Fruit fly (Drosophila melanogaster): ENCODE results near the gene CG4022.

CG4022 gene

dm6 chr3L:9399013-9399750, 11.4 kb downstream of the CG4022 start, which contains the start of gene CG4080 (continued):
- TF ChIP-seq CG7786 (GFP tag; optimal IDR thresholded peaks at IDR 0.05) (no peak), Kr (GFP tag; optimal IDR thresholded peaks at IDR 0.05) (no peak), Hmx (GFP tag; optimal IDR thresholded peaks at IDR 0.05) (peak; percentile 9), NfI (GFP tag; optimal IDR thresholded peaks at IDR 0.05) (peak; percentile 23), maf-S (GFP tag; optimal IDR thresholded peaks at IDR 0.05) (no peak), CG16813 (GFP tag; IDR thresholded peaks at IDR 0.05; ENCODE audit: partially characterized antibody) (peak; percentile 77), CG17359 (tag; optimal IDR thresholded peaks at IDR 0.05) (no peak), CG3995 (GFP tag; optimal IDR thresholded peaks at IDR 0.05) (no peak), Rx (GFP tag; IDR thresholded peaks at IDR 0.05) (no peak), HLHmδ (GFP tag; optimal IDR thresholded peaks at IDR 0.05) (no peak), Bgb (GFP tag; IDR thresholded peaks at IDR 0.05; ENCODE audit: partially characterized antibody) (no peak; the same call in none of the 2 replicates), oc (tag; optimal IDR thresholded peaks at IDR 0.05) (no peak), sens-2 (GFP tag; IDR thresholded peaks at IDR 0.05) (no peak), CG42726 (GFP tag; IDR thresholded peaks at IDR 0.05; ENCODE audit: partially characterized antibody) (no peak), CG12942 (GFP tag; optimal IDR thresholded peaks at IDR 0.05) (no peak), otp (GFP tag; IDR thresholded peaks at IDR 0.05) (peak; percentile 27; the same call in 1 of the 3 replicates), CG8290 (GFP tag; optimal IDR thresholded peaks at IDR 0.05) (peak; percentile 22), CG8290 (tag; optimal IDR thresholded peaks at IDR 0.05) (peak; percentile 32 to 36), ssp (GFP tag; IDR thresholded peaks at IDR 0.05) (no peak), tin (GFP tag; optimal IDR thresholded peaks at IDR 0.05) (no peak), trh (GFP tag; optimal IDR thresholded peaks at IDR 0.05) (no peak), HmgZ (tag; optimal IDR thresholded peaks at IDR 0.05) (peak; percentile 63), lab (GFP tag; optimal IDR thresholded peaks at IDR 0.05) (peak; percentile 55), emc (GFP tag; optimal IDR thresholded peaks at IDR 0.05) (no peak), Hand (GFP tag; optimal IDR thresholded peaks at IDR 0.05) (no peak), trem (tag; optimal IDR thresholded peaks at IDR 0.05) (peak; percentile 61), Dad (GFP tag; optimal IDR thresholded peaks at IDR 0.05) (no peak), chif (GFP tag; optimal IDR thresholded peaks at IDR 0.05) (peak in 1 of 2 experiments; percentile 34), CG9215 (GFP tag; IDR thresholded peaks at IDR 0.05) (no peak), da (GFP tag; optimal IDR thresholded peaks at IDR 0.05) (no peak), MESR4 (GFP tag; optimal IDR thresholded peaks at IDR 0.05) (peak; percentile 89), CG15514 (GFP tag; optimal IDR thresholded peaks at IDR 0.05) (peak; percentile 67), Drgx (GFP tag; IDR thresholded peaks at IDR 0.05) (no peak), Deaf1 (tag; optimal IDR thresholded peaks at IDR 0.05) (peak; percentile 49), CrebB (tag; optimal IDR thresholded peaks at IDR 0.05) (no peak), Eip74EF (GFP tag; optimal IDR thresholded peaks at IDR 0.05) (no peak), NFAT (GFP tag; IDR thresholded peaks at IDR 0.05) (no peak), CG2199 (GFP tag; IDR thresholded peaks at IDR 0.05) (no peak), CG15601 (tag; optimal IDR thresholded peaks at IDR 0.05) (peak; percentile 57), hth (optimal IDR thresholded peaks at IDR 0.05) (no peak), CG11504 (tag; optimal IDR thresholded peaks at IDR 0.05) (no peak), p53 (GFP tag; optimal IDR thresholded peaks at IDR 0.05) (no peak), her (GFP tag; optimal IDR thresholded peaks at IDR 0.05) (no peak), Hey (tag; optimal IDR thresholded peaks at IDR 0.05) (no peak), dmrt99B (tag; optimal IDR thresholded peaks at IDR 0.05) (no peak), HLH54F (GFP tag; optimal IDR thresholded peaks at IDR 0.05) (no peak), gro (GFP tag; optimal IDR thresholded peaks at IDR 0.05) (no peak), CG6254 (GFP tag; optimal IDR thresholded peaks at IDR 0.05) (no peak), CG6654 (GFP tag; optimal IDR thresholded peaks at IDR 0.05) (no peak), CG2116 (GFP tag; optimal IDR thresholded peaks at IDR 0.05) (peak; percentile 89)

All from whole organism, embryonic.